Worm (Caenorhabditis elegans): ENCODE measurements around the gene K03B4.6.

- TF ChIP-seq ets-7 (tag; optimal IDR thresholded peaks at IDR 0.05) (no peak), B0310.2 (tag; optimal IDR thresholded peaks at IDR 0.05) (no peak), tbx-37 (GFP tag; conservative IDR thresholded peaks at IDR 0.05) (no peak), sea-1 (GFP tag; conservative IDR thresholded peaks at IDR 0.05) (no peak), ceh-13 (GFP tag; optimal IDR thresholded peaks at IDR 0.05) (no peak)
These were observed 45.0 kb upstream of the K03B4.6 start for ce11 chrV:4720884-4721464.

Data from whole organism, early embryonic.